Fruit fly (Drosophila melanogaster) whole organism: ENCODE results near the gene CG43156.

Source experiments
- CG8478 ChIP-seq: fragments of >200 bp; optimal IDR thresholded peaks from 2 replicates; lab custom pipeline; 2018; ENCODE audit warnings: inconsistent platforms
- Dll ChIP-seq: fragments of >200 bp; optimal IDR thresholded peaks from 2 replicates; lab custom pipeline; 2017
- EcR ChIP-seq, 2 experiments: fragments of >200 bp; optimal IDR thresholded peaks; 2 replicates each; lab custom pipeline; 2017; ENCODE audit warnings: missing biosample characterization in 2 of 2, missing genetic modification characterization in 2 of 2, missing genetic modification reagents in 2 of 2
- pan ChIP-seq: fragments of >200 bp; optimal IDR thresholded peaks from 2 replicates; lab custom pipeline; 2017
- psq ChIP-seq: fragments of >200 bp; optimal IDR thresholded peaks from 2 replicates; lab custom pipeline; 2017

DNA sequence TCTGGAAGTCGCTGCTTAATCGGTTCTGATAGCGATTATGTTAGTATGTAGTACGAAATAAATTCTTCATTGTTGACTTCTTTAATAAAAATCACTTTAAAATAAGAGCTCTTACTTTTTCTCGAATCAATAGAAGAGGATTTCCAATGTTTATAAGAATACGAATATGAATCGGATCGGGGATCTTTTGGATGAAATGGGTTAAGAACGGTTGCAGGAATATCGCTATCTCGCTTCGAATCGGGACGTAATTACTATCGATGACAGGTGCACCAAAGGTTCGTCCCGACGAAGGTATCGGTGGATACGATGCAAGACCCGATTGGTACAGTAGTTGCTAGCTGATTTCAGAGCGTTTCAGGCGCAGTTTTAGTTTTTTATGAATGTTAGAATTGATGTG lies 13.0 kb downstream of the CG43156 start, which contains the start of gene wisp:
- TF ChIP-seq psq (lab: Kevin White, UChicago) (no peak), pan (lab: Kevin White, UChicago) (no peak), Dll (no peak), CG8478 (no peak), EcR (GFP tag; optimal IDR thresholded peaks at IDR 0.05; lab: Kevin White, UChicago) (no peak)
